Worm (Caenorhabditis elegans): ENCODE results near the gene fbxc-52.

- TF ChIP-seq pqm-1 (tag; optimal IDR thresholded peaks at IDR 0.05) (no peak), K02D7.2 (tag; optimal IDR thresholded peaks at IDR 0.05) (no peak), ceh-18 (tag; optimal IDR thresholded peaks at IDR 0.05) (no peak)
These were observed 17.5 kb upstream of the fbxc-52 start, which contains the start of gene srx-104 for ce11 chrII:3699591-3699990.

All from whole organism, late embryonic.